Fruit fly (Drosophila melanogaster): ENCODE measurements around the gene CG3592.

- no peak for TF ChIP-seq pan (optimal IDR thresholded peaks at IDR 0.05)
- no peak for TF ChIP-seq br (GFP tag; optimal IDR thresholded peaks at IDR 0.05)
- no peak for TF ChIP-seq dl (GFP tag; optimal IDR thresholded peaks at IDR 0.05; ENCODE audit: insufficient read depth in 1 of 2, partially characterized antibody in 2 of 2)
- TF ChIP-seq Hr78 (GFP tag; optimal IDR thresholded peaks at IDR 0.05): no peak
- TF ChIP-seq lola (GFP tag; optimal IDR thresholded peaks at IDR 0.05): no peak
These were observed 1.8 kb downstream of the CG3592 start, which contains the start of gene CG3598 for dm6 chrX:2936727-2937126.

Data from whole organism, wandering third instar larva.